Worm (Caenorhabditis elegans) whole organism, young adult: ENCODE results near the gene R05G6.4.

Source experiments
- B0261.1 ChIP-seq: sonication (generic microtip); optimal IDR thresholded peaks from 2 replicates; lab custom pipeline; 2016; ENCODE audit warnings: mild to moderate bottlenecking, missing genetic modification characterization, moderate library complexity, missing compliant biosample characterization
- C17E4.6 ChIP-seq: fragments of 200-800 bp; sonication (Bioruptor generic); IDR thresholded peaks from 2 replicates; pipeline ENCODE4 v1.3.6; 2022; ENCODE audit warnings: missing genetic modification reagents, missing genetic modification characterization, missing compliant biosample characterization
- F22D6.2 ChIP-seq: sonication (generic microtip); optimal IDR thresholded peaks from 2 replicates; lab custom pipeline; 2016; ENCODE audit warnings: mild to moderate bottlenecking, missing genetic modification characterization, missing compliant biosample characterization
- F23B12.7 ChIP-seq: sonication (generic microtip); optimal IDR thresholded peaks from 2 replicates; lab custom pipeline; 2017; ENCODE audit warnings: missing genetic modification characterization, mild to moderate bottlenecking, missing compliant biosample characterization, antibody characterized with exemption, moderate library complexity; ENCODE audit not compliant: insufficient read depth
- F57C9.4 ChIP-seq: sonication (generic microtip); optimal IDR thresholded peaks from 2 replicates; lab custom pipeline; 2017; ENCODE audit warnings: mild to moderate bottlenecking, missing genetic modification characterization, missing compliant biosample characterization
- T26A5.8 ChIP-seq: sonication (generic microtip); optimal IDR thresholded peaks from 2 replicates; lab custom pipeline; 2016; ENCODE audit warnings: missing genetic modification characterization, missing compliant biosample characterization
- Y79H2A.3 ChIP-seq: fragments of 200-800 bp; sonication (Bioruptor generic); conservative IDR thresholded peaks from 2 replicates; pipeline ENCODE4 v1.3.6; 2022; ENCODE audit warnings: missing genetic modification reagents, missing genetic modification characterization, missing compliant biosample characterization
- Y95B8A.8 ChIP-seq: fragments of 200-800 bp; sonication (Bioruptor generic); IDR thresholded peaks from 2 replicates; pipeline ENCODE4 v1.3.6; 2022; ENCODE audit warnings: missing genetic modification reagents, missing genetic modification characterization, missing compliant biosample characterization
- ama-1 ChIP-seq, 3 experiments: fragments of 150-350 bp in 1 of 3; sonication (generic microtip) in 2 of 3; optimal IDR thresholded peaks; 2 replicates each; lab custom pipeline; 2014 to 2018; ENCODE audit warnings: missing biosample characterization in 2 of 3, missing genetic modification characterization in 2 of 3, missing genetic modification reagents in 2 of 3
- aptf-2 ChIP-seq: fragments of 200-800 bp; sonication (Bioruptor generic); conservative IDR thresholded peaks from 2 replicates; pipeline ENCODE4 v1.3.6; 2022; ENCODE audit warnings: missing genetic modification reagents, missing genetic modification characterization, missing compliant biosample characterization
- aptf-3 ChIP-seq: fragments of 200-800 bp; sonication (Bioruptor generic); IDR thresholded peaks from 2 replicates; pipeline ENCODE4 v1.3.6; 2022; ENCODE audit warnings: missing genetic modification characterization, missing compliant biosample characterization
- atf-7 ChIP-seq: sonication (generic microtip); optimal IDR thresholded peaks from 2 replicates; lab custom pipeline; 2017; ENCODE audit warnings: mild to moderate bottlenecking, missing genetic modification characterization, missing compliant biosample characterization
- attf-6 ChIP-seq: fragments of 200-800 bp; sonication (Bioruptor generic); IDR thresholded peaks from 2 replicates; pipeline ENCODE4 v1.3.6; 2022; ENCODE audit warnings: missing genetic modification reagents, missing genetic modification characterization, missing compliant biosample characterization
- bed-1 ChIP-seq: fragments of 200-800 bp; sonication (Bioruptor generic); IDR thresholded peaks from 2 replicates; pipeline ENCODE4 v1.3.6; 2022; ENCODE audit warnings: missing genetic modification reagents, missing genetic modification characterization, missing compliant biosample characterization
- ccch-3 ChIP-seq: fragments of 200-800 bp; sonication (Bioruptor generic); optimal IDR thresholded peaks from 2 replicates; lab custom pipeline; 2018; ENCODE audit warnings: mild to moderate bottlenecking, missing genetic modification characterization, missing compliant biosample characterization
- cebp-1 ChIP-seq, 2 experiments: fragments of 200-800 bp in 1 of 2; sonication (Bioruptor generic) in 1 of 2; sonication (generic microtip) in 1 of 2; IDR thresholded peaks in 1 of 2; optimal IDR thresholded peaks in 1 of 2; 2 replicates each; pipeline versions ENCODE4 v1.3.6 to Lab custom; 2017 to 2022; ENCODE audit warnings: missing compliant biosample characterization in 2 of 2, missing genetic modification characterization in 2 of 2, mild to moderate bottlenecking in 1 of 2, missing genetic modification reagents in 1 of 2, moderate library complexity in 1 of 2
- ceh-100 ChIP-seq: fragments of 200-800 bp; sonication (Bioruptor generic); IDR thresholded peaks from 2 replicates; pipeline ENCODE4 v1.3.6; 2022; ENCODE audit warnings: missing genetic modification reagents, missing genetic modification characterization, missing compliant biosample characterization
- ceh-79 ChIP-seq: sonication (generic microtip); optimal IDR thresholded peaks from 2 replicates; lab custom pipeline; 2017; ENCODE audit warnings: mild to moderate bottlenecking, missing genetic modification characterization, missing compliant biosample characterization
- chd-7 ChIP-seq: sonication (generic microtip); optimal IDR thresholded peaks from 2 replicates; lab custom pipeline; 2016; ENCODE audit warnings: mild to moderate bottlenecking, missing genetic modification characterization, moderate library complexity, missing compliant biosample characterization
- dpff-1 ChIP-seq: sonication (generic microtip); optimal IDR thresholded peaks from 2 replicates; lab custom pipeline; 2017; ENCODE audit warnings: mild to moderate bottlenecking, missing genetic modification characterization, missing compliant biosample characterization
- dpl-1 ChIP-seq: fragments of 150-350 bp; optimal IDR thresholded peaks from 2 replicates; lab custom pipeline; 2014; ENCODE audit warnings: missing biosample characterization, missing genetic modification reagents, missing genetic modification characterization
- egl-18 ChIP-seq: fragments of 200-800 bp; sonication (Bioruptor generic); IDR thresholded peaks from 2 replicates; pipeline ENCODE4 v1.3.6; 2022; ENCODE audit warnings: missing genetic modification reagents, missing genetic modification characterization, missing compliant biosample characterization
- egrh-3 ChIP-seq: fragments of 200-800 bp; sonication (Bioruptor generic); IDR thresholded peaks from 2 replicates; pipeline ENCODE4 v1.3.6; 2022; ENCODE audit warnings: missing genetic modification reagents, missing genetic modification characterization, missing compliant biosample characterization
- fkh-3 ChIP-seq: sonication (generic microtip); optimal IDR thresholded peaks from 2 replicates; lab custom pipeline; 2016; ENCODE audit warnings: mild to moderate bottlenecking, missing genetic modification characterization, missing compliant biosample characterization
- hlh-12 ChIP-seq: sonication (generic microtip); optimal IDR thresholded peaks from 2 replicates; lab custom pipeline; 2016; ENCODE audit warnings: missing genetic modification characterization, missing compliant biosample characterization
- hrde-1 ChIP-seq: sonication (generic microtip); optimal IDR thresholded peaks from 2 replicates; lab custom pipeline; 2016; ENCODE audit warnings: missing genetic modification characterization, mild to moderate bottlenecking, missing compliant biosample characterization, moderate library complexity, missing genotype, missing genetic modification reagents, borderline replicate concordance
- lin-40 ChIP-seq: sonication (generic microtip); optimal IDR thresholded peaks from 2 replicates; lab custom pipeline; 2016; ENCODE audit warnings: missing genetic modification characterization, mild to moderate bottlenecking, missing compliant biosample characterization, missing genotype, missing genetic modification reagents
- lsy-27 ChIP-seq: sonication (generic microtip); optimal IDR thresholded peaks from 2 replicates; lab custom pipeline; 2017; ENCODE audit warnings: missing genetic modification characterization, mild to moderate bottlenecking, missing compliant biosample characterization, antibody characterized with exemption, missing genotype, borderline replicate concordance; ENCODE audit not compliant: insufficient read depth
- mel-28 ChIP-seq: sonication (generic microtip); optimal IDR thresholded peaks from 2 replicates; lab custom pipeline; 2016; ENCODE audit warnings: borderline replicate concordance, mild to moderate bottlenecking, missing genetic modification characterization, missing compliant biosample characterization
- nfya-2 ChIP-seq: fragments of 200-800 bp; sonication (Bioruptor generic); IDR thresholded peaks from 2 replicates; pipeline ENCODE4 v1.3.6; 2022; ENCODE audit warnings: missing genetic modification reagents, missing genetic modification characterization, missing compliant biosample characterization
- pbrm-1 ChIP-seq: fragments of 200-800 bp; sonication (Bioruptor generic); IDR thresholded peaks from 2 replicates; pipeline ENCODE4 v1.3.6; 2022; ENCODE audit warnings: missing genetic modification reagents, missing genetic modification characterization, missing compliant biosample characterization
- pha-4 ChIP-seq: fragments of 150-350 bp; sonication (generic microtip); optimal IDR thresholded peaks from 2 replicates; lab custom pipeline; 2014; ENCODE audit warnings: missing biosample characterization, missing genetic modification reagents, missing genetic modification characterization
- rcor-1 ChIP-seq: fragments of 200-800 bp; sonication (Bioruptor generic); IDR thresholded peaks from 2 replicates; pipeline ENCODE4 v1.3.6; 2022; ENCODE audit warnings: missing genetic modification reagents, missing genetic modification characterization, missing compliant biosample characterization
- repo-1 ChIP-seq: sonication (generic microtip); optimal IDR thresholded peaks from 2 replicates; lab custom pipeline; 2017; ENCODE audit warnings: mild to moderate bottlenecking, missing genetic modification characterization, missing compliant biosample characterization
- sdz-38 ChIP-seq: sonication (generic microtip); optimal IDR thresholded peaks from 2 replicates; lab custom pipeline; 2016; ENCODE audit warnings: missing genotype, missing genetic modification characterization, missing compliant biosample characterization
- sea-2 ChIP-seq: fragments of 200-800 bp; sonication (Bioruptor generic); IDR thresholded peaks from 2 replicates; pipeline ENCODE4 v1.3.6; 2022; ENCODE audit warnings: missing genetic modification characterization, missing compliant biosample characterization
- snpc-1.3 ChIP-seq: sonication (generic microtip); optimal IDR thresholded peaks from 2 replicates; lab custom pipeline; 2017; ENCODE audit warnings: missing genetic modification characterization, mild to moderate bottlenecking, missing compliant biosample characterization, antibody characterized with exemption, moderate library complexity, missing genotype, missing genetic modification reagents; ENCODE audit not compliant: insufficient read depth
- snpc-4 ChIP-seq, 5 experiments: fragments of 150-350 bp in 1 of 5; sonication (generic microtip) in 4 of 5; optimal IDR thresholded peaks; 2 replicates each; lab custom pipeline; 2014 to 2018; ENCODE audit warnings: missing genetic modification characterization in 5 of 5, missing biosample characterization in 3 of 5, antibody characterized with exemption in 2 of 5, mild to moderate bottlenecking in 2 of 5, missing compliant biosample characterization in 2 of 5, missing genotype in 2 of 5, moderate library complexity in 2 of 5, missing genetic modification reagents in 1 of 5
- sptf-2 ChIP-seq: fragments of 200-800 bp; sonication (Bioruptor generic); optimal IDR thresholded peaks from 2 replicates; lab custom pipeline; 2018; ENCODE audit warnings: mild to moderate bottlenecking, missing genetic modification characterization, missing compliant biosample characterization
- tbx-9 ChIP-seq: sonication (generic microtip); optimal IDR thresholded peaks from 2 replicates; lab custom pipeline; 2016; ENCODE audit warnings: borderline replicate concordance, missing genetic modification characterization, inconsistent platforms, missing compliant biosample characterization
- xnd-1 ChIP-seq: sonication (generic microtip); optimal IDR thresholded peaks from 2 replicates; lab custom pipeline; 2016; ENCODE audit warnings: missing genotype, missing genetic modification reagents, missing genetic modification characterization, missing compliant biosample characterization
- ztf-18 ChIP-seq: sonication (generic microtip); optimal IDR thresholded peaks from 2 replicates; lab custom pipeline; 2016; ENCODE audit warnings: missing genotype, mild to moderate bottlenecking, missing genetic modification characterization, missing compliant biosample characterization
- ztf-25 ChIP-seq: fragments of 200-800 bp; sonication (Bioruptor generic); IDR thresholded peaks from 2 replicates; pipeline ENCODE4 v1.3.6; 2022; ENCODE audit warnings: missing genetic modification reagents, missing genetic modification characterization, missing compliant biosample characterization
- ztf-26 ChIP-seq: sonication (generic microtip); optimal IDR thresholded peaks from 2 replicates; lab custom pipeline; 2017; ENCODE audit warnings: missing genetic modification characterization, missing compliant biosample characterization

R05G6.4 gene

DNA sequence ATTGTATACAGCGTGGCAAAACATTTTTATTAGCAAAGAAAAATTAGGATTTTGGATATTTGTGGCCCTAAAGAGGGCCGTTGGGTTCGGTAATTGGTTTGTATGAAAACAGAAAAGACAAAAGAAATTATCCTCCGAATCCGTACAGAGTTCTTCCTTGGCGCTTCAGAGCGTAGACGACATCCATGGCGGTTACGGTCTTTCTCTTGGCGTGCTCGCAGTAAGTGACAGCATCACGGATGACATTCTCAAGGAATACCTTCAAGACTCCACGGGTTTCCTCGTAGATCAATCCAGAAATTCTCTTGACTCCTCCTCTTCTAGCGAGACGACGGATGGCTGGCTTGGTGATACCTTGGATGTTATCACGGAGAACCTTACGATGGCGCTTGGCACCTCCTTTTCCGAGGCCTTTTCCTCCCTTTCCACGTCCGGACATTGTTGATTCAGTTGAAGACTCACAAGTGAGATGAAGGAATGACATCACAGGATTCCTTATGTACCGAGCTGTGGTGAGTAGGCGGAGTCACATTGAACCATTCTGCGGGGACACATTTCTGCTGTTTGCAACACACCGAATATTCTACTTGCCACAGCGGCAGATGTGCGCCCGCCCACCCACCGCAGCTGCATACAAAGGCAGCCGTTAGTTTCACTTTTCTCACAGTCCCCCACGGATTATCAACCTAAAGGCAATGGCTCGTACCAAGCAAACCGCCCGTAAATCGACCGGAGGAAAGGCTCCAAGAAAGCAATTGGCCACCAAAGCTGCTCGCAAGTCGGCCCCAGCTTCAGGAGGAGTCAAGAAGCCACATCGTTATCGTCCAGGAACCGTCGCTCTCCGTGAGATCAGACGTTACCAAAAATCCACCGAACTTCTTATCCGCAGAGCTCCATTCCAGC is 25.2 kb upstream of the R05G6.4 start, which contains the start of the genes his-60 and his-59 (continued):
- TF ChIP-seq hlh-12 (tag; lab: Kevin White, UChicago) (no peak), snpc-4 (GFP tag; optimal IDR thresholded peaks at IDR 0.05; lab: Kevin White, UChicago) (peak; percentile 35), snpc-4 (tag; optimal IDR thresholded peaks at IDR 0.05; lab: Kevin White, UChicago) (peak; percentile 4 to 64 (median 48)), Y79H2A.3 (GFP tag; lab: Robert Waterston, UW) (peak; percentile 93), aptf-3 (GFP tag; lab: Robert Waterston, UW) (no peak), ztf-18 (tag; lab: Kevin White, UChicago) (peak; percentile 35), snpc-1.3 (tag; lab: Kevin White, UChicago) (peak; percentile 79), C17E4.6 (GFP tag; lab: Robert Waterston, UW) (0 out of 2 replicates have a peak, but pooled peaks have one; percentile 18), pbrm-1 (GFP tag; lab: Robert Waterston, UW) (peak; percentile 69; the same call in 1 of the 2 replicates), bed-1 (no peak), repo-1 (tag; lab: Kevin White, UChicago) (no peak), ama-1 (optimal IDR thresholded peaks at IDR 0.05; lab: Kevin White, UChicago) (no peak), ama-1 (GFP tag; optimal IDR thresholded peaks at IDR 0.05; lab: Kevin White, UChicago) (peak in 1 of 2 experiments; percentile 83), atf-7 (tag; lab: Kevin White, UChicago) (no peak), T26A5.8 (tag; lab: Kevin White, UChicago) (no peak), cebp-1 (GFP tag; IDR thresholded peaks at IDR 0.05; lab: Robert Waterston, UW) (no peak), cebp-1 (tag; optimal IDR thresholded peaks at IDR 0.05; lab: Kevin White, UChicago) (peak; percentile 55), hrde-1 (tag; lab: Kevin White, UChicago) (peak; percentile 97), ceh-79 (no peak), F57C9.4 (tag; lab: Kevin White, UChicago) (no peak), egrh-3 (GFP tag; lab: Robert Waterston, UW) (peak; percentile 51), ceh-100 (no peak; the same call in 1 of the 2 replicates), mel-28 (no peak), lsy-27 (tag; lab: Kevin White, UChicago) (no peak), tbx-9 (tag; lab: Kevin White, UChicago) (no peak), xnd-1 (tag; lab: Kevin White, UChicago) (peak; percentile 20), ztf-25 (GFP tag; lab: Robert Waterston, UW) (peak; percentile 28; the same call in 1 of the 2 replicates), F22D6.2 (tag; lab: Kevin White, UChicago) (no peak), pha-4 (tag; lab: Kevin White, UChicago) (no peak), nfya-2 (no peak), F23B12.7 (no peak), ztf-26 (tag; lab: Kevin White, UChicago) (no peak), dpff-1 (no peak), sptf-2 (no peak), ccch-3 (GFP tag; lab: Kevin White, UChicago) (no peak), dpl-1 (GFP tag; lab: Kevin White, UChicago) (no peak), fkh-3 (tag; lab: Kevin White, UChicago) (no peak), attf-6 (GFP tag; lab: Robert Waterston, UW) (peak; percentile 81), egl-18 (GFP tag; lab: Robert Waterston, UW) (no peak), rcor-1 (GFP tag; lab: Robert Waterston, UW) (no peak; the same call in 1 of the 2 replicates), B0261.1 (tag; lab: Kevin White, UChicago) (no peak), sdz-38 (tag; lab: Kevin White, UChicago) (no peak), lin-40 (no peak), sea-2 (no peak), Y95B8A.8 (GFP tag; lab: Robert Waterston, UW) (peak; percentile 82), chd-7 (tag; lab: Kevin White, UChicago) (no peak), aptf-2 (GFP tag; lab: Robert Waterston, UW) (0 out of 2 replicates have a peak, but pooled peaks have one; percentile 12)
